Worm (Caenorhabditis elegans): Measurements from ENCODE around the gene uncp-18.

The uncp-18 gene

DNA sequence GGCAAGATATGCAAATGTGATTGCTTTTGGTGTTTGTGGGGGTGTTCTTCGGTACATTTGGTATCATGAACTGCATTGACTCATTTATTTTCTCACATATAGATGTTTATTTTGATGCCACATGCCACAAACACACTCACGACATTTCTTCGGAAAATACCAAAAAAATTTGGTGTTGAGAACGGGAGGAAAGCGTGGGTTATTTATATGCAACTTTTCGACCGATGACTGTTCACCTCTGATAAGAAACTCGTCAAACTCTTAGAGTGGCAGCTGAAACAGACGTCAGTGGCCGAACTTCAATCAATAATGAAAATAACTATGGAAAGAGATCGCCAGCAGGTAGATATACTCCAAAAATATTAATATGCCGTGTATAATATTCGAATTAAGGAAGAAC, 12.0 kb upstream of the uncp-18 start:
- TF ChIP-seq nhr-25 (tag; optimal IDR thresholded peaks at IDR 0.05) (no peak), egl-5 (tag; optimal IDR thresholded peaks at IDR 0.05) (peak; percentile 17), elt-2 (tag; optimal IDR thresholded peaks at IDR 0.05) (peak; percentile 43), pha-4 (tag; optimal IDR thresholded peaks at IDR 0.05) (peak; percentile 9), pqm-1 (tag; optimal IDR thresholded peaks at IDR 0.05) (peak; percentile 18)

DNA sequence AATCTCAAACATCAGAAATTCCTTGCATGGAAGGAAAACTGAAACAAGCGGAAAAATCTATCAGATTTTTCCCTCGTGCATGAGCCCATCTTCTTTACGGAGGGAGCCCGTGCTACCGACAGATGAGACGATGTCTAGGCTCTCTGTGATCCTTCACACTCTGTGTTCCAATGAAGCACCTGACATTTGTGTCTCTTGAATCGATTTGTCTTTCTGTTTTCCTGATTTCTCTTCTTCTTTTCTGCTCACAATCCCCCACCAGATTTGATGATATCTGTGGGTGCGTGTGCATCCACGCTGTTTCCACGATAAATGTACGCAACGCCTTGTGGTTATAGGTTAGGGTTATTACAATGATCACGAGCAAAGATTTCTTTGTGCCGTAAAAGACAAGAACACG, 11.5 kb upstream of the uncp-18 start:
- no peak for TF ChIP-seq mdl-1 (tag; optimal IDR thresholded peaks at IDR 0.05)
- no peak for TF ChIP-seq egl-27 (tag; optimal IDR thresholded peaks at IDR 0.05)
- no peak for TF ChIP-seq zag-1 (tag; optimal IDR thresholded peaks at IDR 0.05)
- no peak for TF ChIP-seq nhr-237 (tag; optimal IDR thresholded peaks at IDR 0.05)
- no peak for TF ChIP-seq ceh-28 (tag; optimal IDR thresholded peaks at IDR 0.05)
- no peak for TF ChIP-seq fkh-2 (tag; optimal IDR thresholded peaks at IDR 0.05)
- TF ChIP-seq ceh-9 (tag; optimal IDR thresholded peaks at IDR 0.05): no peak
- no peak for TF ChIP-seq lin-39 (tag; optimal IDR thresholded peaks at IDR 0.05)

DNA sequence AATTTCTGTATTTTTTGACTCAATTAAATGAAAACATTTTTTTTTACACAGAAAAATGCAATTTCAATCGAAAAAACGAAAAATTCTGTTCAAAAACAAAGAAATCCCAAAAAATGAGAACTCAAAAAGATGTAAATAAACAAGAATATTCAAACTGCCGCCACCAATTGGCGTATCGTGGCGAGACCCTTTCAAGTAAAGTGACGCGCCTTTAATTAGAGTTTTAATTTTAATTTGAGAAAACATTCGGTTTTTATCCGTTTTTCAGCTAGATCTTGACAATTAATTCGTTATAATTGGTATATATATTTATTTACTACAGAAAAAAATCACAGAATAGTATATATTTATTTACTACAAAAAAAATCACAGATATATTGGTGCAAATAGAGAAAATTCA, 10.8 kb upstream of the uncp-18 start:
- TF ChIP-seq egl-27 (tag; optimal IDR thresholded peaks at IDR 0.05) (no peak), ztf-4 (tag; optimal IDR thresholded peaks at IDR 0.05) (no peak), elt-3 (tag; optimal IDR thresholded peaks at IDR 0.05) (no peak), sea-2 (GFP tag; optimal IDR thresholded peaks at IDR 0.05) (no peak), nhr-12 (tag; optimal IDR thresholded peaks at IDR 0.05) (no peak), zag-1 (tag; optimal IDR thresholded peaks at IDR 0.05) (no peak), fkh-2 (tag; optimal IDR thresholded peaks at IDR 0.05) (no peak), lsy-12 (tag; optimal IDR thresholded peaks at IDR 0.05) (no peak), ceh-16 (tag; optimal IDR thresholded peaks at IDR 0.05) (no peak), pqm-1 (tag; optimal IDR thresholded peaks at IDR 0.05) (no peak), unc-39 (tag; optimal IDR thresholded peaks at IDR 0.05) (no peak), ZK546.5 (tag; optimal IDR thresholded peaks at IDR 0.05) (no peak), ceh-82 (tag; optimal IDR thresholded peaks at IDR 0.05) (no peak), R02D3.7 (tag; optimal IDR thresholded peaks at IDR 0.05) (no peak), nhr-237 (tag; optimal IDR thresholded peaks at IDR 0.05) (no peak), mdl-1 (tag; optimal IDR thresholded peaks at IDR 0.05) (no peak), fos-1 (tag; optimal IDR thresholded peaks at IDR 0.05) (no peak), nhr-23 (tag; optimal IDR thresholded peaks at IDR 0.05) (no peak)

DNA sequence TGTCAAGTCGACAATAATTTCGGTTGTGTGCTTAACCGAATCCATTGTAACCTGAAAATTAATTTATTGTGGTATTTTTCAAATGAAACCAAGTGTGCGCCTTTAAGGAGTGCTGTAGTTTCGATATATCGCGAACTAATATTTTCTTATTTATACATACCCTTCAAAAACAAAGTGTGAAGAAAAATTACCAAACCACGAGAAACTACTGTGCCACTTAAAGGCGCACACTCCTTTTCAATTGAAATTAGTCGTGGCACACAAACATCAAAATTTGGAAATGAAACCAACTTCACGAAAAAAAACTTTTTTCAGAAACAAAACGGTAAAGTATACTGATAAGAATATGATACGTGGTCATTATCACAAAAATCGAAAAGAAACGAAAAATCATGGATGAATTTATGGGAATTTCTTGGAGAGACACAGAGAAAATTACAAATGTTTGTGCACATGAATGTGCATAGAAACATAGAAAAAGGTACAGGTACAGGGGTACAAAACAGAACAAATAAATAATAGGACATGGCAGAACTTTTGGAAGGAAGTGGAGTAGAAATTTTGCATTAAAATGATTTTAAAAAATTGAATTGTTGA, 7.1 kb upstream of the uncp-18 start, which contains the start of gene spl-1:
Gene spl-1 (minus strand): TSS at position 51 of the 597 bp plus-strand sequence.
- TF ChIP-seq jun-1 (tag; optimal IDR thresholded peaks at IDR 0.05): no peak
- TF ChIP-seq aly-2 (tag; optimal IDR thresholded peaks at IDR 0.05): no peak
- peak; percentile 65 for TF ChIP-seq pha-4 (tag; optimal IDR thresholded peaks at IDR 0.05)
- no peak for TF ChIP-seq nhr-11 (tag; optimal IDR thresholded peaks at IDR 0.05)
- peak; percentile 85 for TF ChIP-seq pqm-1 (tag; optimal IDR thresholded peaks at IDR 0.05)
- no peak for TF ChIP-seq eor-1 (tag; optimal IDR thresholded peaks at IDR 0.05)
- peak; percentile 79 for TF ChIP-seq elt-2 (tag; optimal IDR thresholded peaks at IDR 0.05)

DNA sequence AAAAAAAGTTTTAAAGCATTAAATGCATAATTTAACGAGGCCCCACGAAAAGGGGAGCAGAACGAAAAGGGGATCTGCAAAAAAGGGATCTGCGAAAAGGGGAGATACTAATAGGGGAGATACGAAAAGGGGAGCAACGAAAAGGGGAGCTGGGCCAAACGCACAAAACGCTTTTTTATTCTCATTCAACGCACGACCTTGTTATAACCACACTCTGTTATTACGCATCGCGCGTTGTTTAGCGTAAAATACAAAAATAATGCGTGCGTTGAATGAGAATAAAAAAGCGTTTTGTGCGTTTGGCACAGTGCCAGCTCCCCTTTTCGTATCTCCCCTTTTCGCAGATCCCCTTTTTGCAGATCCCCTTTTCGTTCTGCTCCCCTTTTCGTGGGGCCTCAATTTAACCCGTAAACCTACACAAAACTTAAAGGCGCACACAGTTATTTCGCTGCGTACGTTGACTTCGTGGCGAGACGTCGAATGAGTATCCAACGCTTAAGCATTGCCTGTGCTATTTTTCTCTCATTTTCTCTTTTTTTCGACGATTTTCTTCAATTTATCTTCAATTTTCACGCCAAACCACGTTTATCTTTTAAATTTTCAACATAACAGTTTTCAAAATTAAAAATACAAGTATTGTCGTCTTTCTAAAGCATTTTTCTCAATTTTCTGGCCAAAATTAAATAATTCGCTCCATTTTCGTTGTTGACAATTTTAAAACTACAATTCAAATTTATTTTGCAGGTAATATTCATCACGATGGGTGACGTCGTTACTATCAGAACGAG, 5.0 kb upstream of the uncp-18 start, which contains the start of gene rps-24:
Gene rps-24 (plus strand): TSS at position 738 of the 788 bp plus-strand sequence.
- TF ChIP-seq R02D3.7 (tag; optimal IDR thresholded peaks at IDR 0.05) (peak; percentile 98), nhr-23 (tag; optimal IDR thresholded peaks at IDR 0.05) (peak; percentile 94), skn-1 (tag; optimal IDR thresholded peaks at IDR 0.05) (peak; percentile 66), pqm-1 (tag; optimal IDR thresholded peaks at IDR 0.05) (peak; percentile 29), hmg-11 (tag; optimal IDR thresholded peaks at IDR 0.05) (peak; percentile 78), egl-5 (tag; optimal IDR thresholded peaks at IDR 0.05) (peak; percentile 76), elt-3 (tag; optimal IDR thresholded peaks at IDR 0.05) (peak in 1 of 3 experiments; percentile 2), ceh-28 (tag; optimal IDR thresholded peaks at IDR 0.05) (peak; percentile 63), lsy-12 (tag; optimal IDR thresholded peaks at IDR 0.05) (peak; percentile 89), nfya-1 (tag; optimal IDR thresholded peaks at IDR 0.05; ENCODE audit: insufficient read depth) (peak; percentile 90), jun-1 (tag; optimal IDR thresholded peaks at IDR 0.05) (peak; percentile 78), ceh-82 (tag; optimal IDR thresholded peaks at IDR 0.05) (peak; percentile 57), ceh-16 (tag; optimal IDR thresholded peaks at IDR 0.05) (peak; percentile 41), snpc-4 (tag; optimal IDR thresholded peaks at IDR 0.05) (peak; percentile 71), lin-39 (tag; optimal IDR thresholded peaks at IDR 0.05) (peak; percentile 93), lin-15B (tag; optimal IDR thresholded peaks at IDR 0.05) (peak; percentile 90), nhr-43 (tag; optimal IDR thresholded peaks at IDR 0.05; ENCODE audit: poor library complexity, severe bottlenecking) (peak; percentile 82), egl-27 (tag; optimal IDR thresholded peaks at IDR 0.05) (peak; percentile 32), nhr-25 (tag; optimal IDR thresholded peaks at IDR 0.05) (peak; percentile 95), tbx-2 (tag; optimal IDR thresholded peaks at IDR 0.05) (peak; percentile 70), nhr-11 (tag; optimal IDR thresholded peaks at IDR 0.05) (peak; percentile 33), elt-2 (tag; optimal IDR thresholded peaks at IDR 0.05) (peak; percentile 68), pha-4 (tag; optimal IDR thresholded peaks at IDR 0.05) (peak; percentile 94), elt-1 (tag; optimal IDR thresholded peaks at IDR 0.05) (peak; percentile 9), fkh-10 (GFP tag; optimal IDR thresholded peaks at IDR 0.05) (peak; percentile 61), nhr-77 (tag; optimal IDR thresholded peaks at IDR 0.05) (peak; percentile 58)

Measured in whole organism, L3 larva.